Fruit fly (Drosophila melanogaster) whole organism, embryonic: ENCODE measurements around the gene CG45218.

Experiments
- Adf1 ChIP-seq: fragments of 200-800 bp; sonication (Bioruptor generic); IDR thresholded peaks from 2 replicates; pipeline ENCODE4 v1.3.6; 2022; ENCODE audit warnings: missing biosample characterization, missing genetic modification characterization
- B-H2 ChIP-seq: fragments of 200-800 bp; sonication (Bioruptor generic); optimal IDR thresholded peaks from 2 replicates; lab custom pipeline; 2018; ENCODE audit warnings: missing biosample characterization, mild to moderate bottlenecking, missing genetic modification characterization
- C15 ChIP-seq: fragments of 200-800 bp; sonication (Bioruptor generic); IDR thresholded peaks from 3 replicates; pipeline ENCODE4 v1.3.6; 2022; ENCODE audit warnings: missing biosample characterization, missing genetic modification characterization
- CG10274 ChIP-seq: fragments of 200-800 bp; sonication (Bioruptor generic); optimal IDR thresholded peaks from 3 replicates; lab custom pipeline; 2017; ENCODE audit warnings: missing biosample characterization, mild to moderate bottlenecking, missing genetic modification characterization
- CG10366 ChIP-seq: fragments of 200-800 bp; sonication (Bioruptor generic); IDR thresholded peaks from 2 replicates; pipeline ENCODE4 v1.3.6; 2022; ENCODE audit warnings: missing biosample characterization, missing genetic modification characterization
- CG10431 ChIP-seq: fragments of 200-800 bp; sonication (Bioruptor generic); optimal IDR thresholded peaks from 3 replicates; lab custom pipeline; 2018; ENCODE audit warnings: missing biosample characterization, mild to moderate bottlenecking, missing genetic modification characterization
- CG12071 ChIP-seq: fragments of 200-800 bp; sonication (Bioruptor generic); optimal IDR thresholded peaks from 3 replicates; lab custom pipeline; 2018; ENCODE audit warnings: missing biosample characterization, mild to moderate bottlenecking, missing genetic modification characterization
- CG12104 ChIP-seq: fragments of 200-800 bp; sonication (Bioruptor generic); optimal IDR thresholded peaks from 3 replicates; lab custom pipeline; 2016; ENCODE audit warnings: missing biosample characterization, missing genetic modification characterization
- CG12299 ChIP-seq: fragments of 200-800 bp; sonication (Bioruptor generic); optimal IDR thresholded peaks from 2 replicates; lab custom pipeline; 2018; ENCODE audit warnings: missing biosample characterization, mild to moderate bottlenecking, missing genetic modification characterization
- CG14965 ChIP-seq: fragments of 200-800 bp; sonication (Bioruptor generic); optimal IDR thresholded peaks from 2 replicates; lab custom pipeline; 2016; ENCODE audit warnings: missing biosample characterization, missing genetic modification characterization, borderline replicate concordance
- CG15696 ChIP-seq: fragments of 200-800 bp; sonication (Bioruptor generic); optimal IDR thresholded peaks from 2 replicates; lab custom pipeline; 2019; ENCODE audit warnings: missing biosample characterization, mild to moderate bottlenecking, missing genetic modification characterization, moderate library complexity
- CG17802 ChIP-seq: fragments of 200-800 bp; sonication (Bioruptor generic); optimal IDR thresholded peaks from 2 replicates; lab custom pipeline; 2018; ENCODE audit warnings: missing biosample characterization, mild to moderate bottlenecking, missing genetic modification characterization, moderate library complexity
- CG2199 ChIP-seq: fragments of 200-800 bp; sonication (Bioruptor generic); IDR thresholded peaks from 3 replicates; pipeline ENCODE4 v1.3.6; 2022; ENCODE audit warnings: missing biosample characterization, missing genetic modification characterization
- CG2889 ChIP-seq: fragments of 200-800 bp; sonication (Bioruptor generic); IDR thresholded peaks from 3 replicates; pipeline ENCODE4 v1.3.6; 2022; ENCODE audit warnings: missing biosample characterization, missing genetic modification characterization
- CG32767 ChIP-seq: fragments of 200-800 bp; sonication (Bioruptor generic); IDR thresholded peaks from 2 replicates; pipeline ENCODE4 v1.3.6; 2022; ENCODE audit warnings: missing biosample characterization, missing genetic modification characterization
- CG32772 ChIP-seq: fragments of 200-800 bp; sonication (Bioruptor generic); IDR thresholded peaks from 2 replicates; pipeline ENCODE4 v1.3.6; 2022; ENCODE audit warnings: missing biosample characterization, missing genetic modification characterization
- CG4707 ChIP-seq: fragments of 200-800 bp; sonication (Bioruptor generic); optimal IDR thresholded peaks from 2 replicates; lab custom pipeline; 2018; ENCODE audit warnings: missing biosample characterization, mild to moderate bottlenecking, missing genetic modification characterization, moderate library complexity
- CG7271 ChIP-seq: fragments of 200-800 bp; sonication (Bioruptor generic); optimal IDR thresholded peaks from 2 replicates; lab custom pipeline; 2018; ENCODE audit warnings: missing biosample characterization, mild to moderate bottlenecking, missing genetic modification characterization, moderate library complexity
- CG8281 ChIP-seq: fragments of 200-800 bp; sonication (Bioruptor generic); optimal IDR thresholded peaks from 2 replicates; lab custom pipeline; 2018; ENCODE audit warnings: missing biosample characterization, mild to moderate bottlenecking, missing genetic modification characterization, moderate library complexity
- Dip2 ChIP-seq: fragments of 200-800 bp; sonication (Bioruptor generic); IDR thresholded peaks from 2 replicates; pipeline ENCODE4 v1.3.6; 2022; ENCODE audit warnings: missing biosample characterization, missing genetic modification characterization
- Doc3 ChIP-seq: fragments of 200-800 bp; sonication (Bioruptor generic); IDR thresholded peaks from 3 replicates; pipeline ENCODE4 v1.3.6; 2022; ENCODE audit warnings: missing biosample characterization, missing genetic modification characterization; ENCODE audit not compliant: partially characterized antibody
- Dp ChIP-seq: fragments of 200-800 bp; sonication (Bioruptor generic); optimal IDR thresholded peaks from 2 replicates; lab custom pipeline; 2018; ENCODE audit warnings: missing biosample characterization, mild to moderate bottlenecking, missing genetic modification characterization, moderate library complexity
- Drgx ChIP-seq: fragments of 200-800 bp; sonication (Bioruptor generic); IDR thresholded peaks from 2 replicates; pipeline ENCODE4 v1.3.6; 2022; ENCODE audit warnings: missing biosample characterization, missing genetic modification characterization
- Gug ChIP-seq: fragments of 200-800 bp; sonication (Bioruptor generic); IDR thresholded peaks from 4 replicates; pipeline ENCODE4 v1.3.6; 2022; ENCODE audit warnings: missing biosample characterization, missing genetic modification characterization
- HHEX ChIP-seq: fragments of 200-800 bp; sonication (Bioruptor generic); optimal IDR thresholded peaks from 3 replicates; lab custom pipeline; 2017; ENCODE audit warnings: missing biosample characterization, mild to moderate bottlenecking, missing genetic modification characterization, missing genetic modification reagents
- Nf-YC ChIP-seq: fragments of 200-800 bp; optimal IDR thresholded peaks from 3 replicates; lab custom pipeline; 2019; ENCODE audit warnings: missing biosample characterization, mild to moderate bottlenecking, missing genetic modification characterization, moderate library complexity
- Opbp ChIP-seq: fragments of 200-800 bp; sonication (Bioruptor generic); IDR thresholded peaks from 3 replicates; pipeline ENCODE4 v1.3.6; 2022; ENCODE audit warnings: missing biosample characterization, missing genetic modification characterization; ENCODE audit not compliant: partially characterized antibody
- PHDP ChIP-seq: fragments of 200-800 bp; sonication (Bioruptor generic); optimal IDR thresholded peaks from 3 replicates; lab custom pipeline; 2018; ENCODE audit warnings: missing biosample characterization, mild to moderate bottlenecking, missing genetic modification characterization, moderate library complexity
- Ravus ChIP-seq: fragments of 200-800 bp; sonication (Bioruptor generic); IDR thresholded peaks from 2 replicates; pipeline ENCODE4 v1.3.6; 2022; ENCODE audit warnings: missing biosample characterization, missing genetic modification characterization
- Six4 ChIP-seq: fragments of 200-800 bp; sonication (Bioruptor generic); optimal IDR thresholded peaks from 2 replicates; lab custom pipeline; 2016; ENCODE audit warnings: missing biosample characterization, missing genetic modification characterization
- Spps ChIP-seq: fragments of 200-800 bp; sonication (Bioruptor generic); optimal IDR thresholded peaks from 2 replicates; lab custom pipeline; 2018; ENCODE audit warnings: missing biosample characterization, mild to moderate bottlenecking, missing genetic modification characterization
- Trl ChIP-seq, 3 experiments: fragments of >200 bp in 2 of 3; fragments of 200-800 bp in 1 of 3; sonication (Bioruptor generic) in 1 of 3; optimal IDR thresholded peaks; 2 replicates in 1 of 3; 3 replicates in 2 of 3; lab custom pipeline; 2016 to 2017; ENCODE audit warnings: missing biosample characterization in 1 of 3, missing genetic modification characterization in 1 of 3
- ap ChIP-seq: fragments of 200-800 bp; sonication (Bioruptor generic); IDR thresholded peaks from 2 replicates; pipeline ENCODE4 v1.3.6; 2022; ENCODE audit warnings: missing biosample characterization, missing genetic modification characterization
- ara ChIP-seq: fragments of 200-800 bp; sonication (Bioruptor generic); IDR thresholded peaks from 2 replicates; pipeline ENCODE4 v1.3.6; 2022; ENCODE audit warnings: missing biosample characterization, missing genetic modification characterization
- bab2 ChIP-seq: fragments of 200-800 bp; sonication (Bioruptor generic); optimal IDR thresholded peaks from 2 replicates; lab custom pipeline; 2016; ENCODE audit warnings: missing biosample characterization, missing genetic modification characterization
- dysf ChIP-seq: fragments of 200-800 bp; sonication (Bioruptor generic); IDR thresholded peaks from 3 replicates; pipeline ENCODE4 v1.3.6; 2022; ENCODE audit warnings: missing biosample characterization, missing genetic modification characterization
- ind ChIP-seq: fragments of 200-800 bp; sonication (Bioruptor generic); optimal IDR thresholded peaks from 3 replicates; lab custom pipeline; 2016; ENCODE audit warnings: missing biosample characterization, missing genetic modification characterization
- ken ChIP-seq: fragments of 200-800 bp; sonication (Bioruptor generic); IDR thresholded peaks from 3 replicates; pipeline ENCODE4 v1.3.6; 2022; ENCODE audit warnings: missing biosample characterization, missing genetic modification characterization
- lola ChIP-seq, 3 experiments: fragments of >200 bp in 2 of 3; fragments of 200-800 bp in 1 of 3; sonication (Bioruptor generic) in 1 of 3; optimal IDR thresholded peaks; 2 replicates each; lab custom pipeline; 2017 to 2019; ENCODE audit warnings: missing biosample characterization in 3 of 3, missing genetic modification characterization in 3 of 3, mild to moderate bottlenecking in 1 of 3, moderate library complexity in 1 of 3
- lov ChIP-seq, 2 experiments: fragments of 200-800 bp in 1 of 2; fragments of >200 bp in 1 of 2; sonication (Bioruptor generic) in 1 of 2; IDR thresholded peaks in 1 of 2; optimal IDR thresholded peaks in 1 of 2; 2 replicates in 1 of 2; 3 replicates in 1 of 2; pipeline versions ENCODE4 v1.3.6 to Lab custom; 2017 to 2022; ENCODE audit warnings: missing biosample characterization in 1 of 2, missing genetic modification characterization in 1 of 2
- phol ChIP-seq: fragments of 200-800 bp; sonication (Bioruptor generic); optimal IDR thresholded peaks from 3 replicates; lab custom pipeline; 2018; ENCODE audit warnings: missing biosample characterization, mild to moderate bottlenecking, missing genetic modification characterization, moderate library complexity
- pita ChIP-seq: fragments of 200-800 bp; sonication (Bioruptor generic); optimal IDR thresholded peaks from 2 replicates; lab custom pipeline; 2017; ENCODE audit warnings: missing biosample characterization, mild to moderate bottlenecking, missing genetic modification characterization
- slbo ChIP-seq: fragments of 200-800 bp; sonication (Bioruptor generic); IDR thresholded peaks from 2 replicates; pipeline ENCODE4 v1.3.6; 2022; ENCODE audit warnings: missing biosample characterization, missing genetic modification characterization
- sna ChIP-seq: fragments of 200-800 bp; sonication (Bioruptor generic); IDR thresholded peaks from 2 replicates; pipeline ENCODE4 v1.3.6; 2022; ENCODE audit warnings: missing biosample characterization, missing genetic modification characterization; ENCODE audit not compliant: partially characterized antibody
- ssp ChIP-seq: fragments of 200-800 bp; sonication (Bioruptor generic); IDR thresholded peaks from 2 replicates; pipeline ENCODE4 v1.3.6; 2022; ENCODE audit warnings: missing biosample characterization, missing genetic modification characterization
- twi ChIP-seq: fragments of 200-800 bp; optimal IDR thresholded peaks from 2 replicates; lab custom pipeline; 2019; ENCODE audit warnings: missing biosample characterization, mild to moderate bottlenecking, missing genetic modification characterization, moderate library complexity

CG45218 gene

dm6 chr3R:15262710-15263672, 27.6 kb downstream of the CG45218 start, which contains the start of the genes eIF2gamma and Set (continued):
- TF ChIP-seq Doc3 (peak; percentile 85), CG2199 (GFP tag; lab: Robert Waterston, UW) (no peak), ssp (GFP tag; lab: Robert Waterston, UW) (peak; percentile 52), Adf1 (GFP tag; lab: Robert Waterston, UW) (peak; percentile 37), slbo (peak; percentile 72), Dp (GFP tag; lab: Kevin White, UChicago) (peak; percentile 69)

dm6 chr3R:15250454-15250853, 40.1 kb downstream of the CG45218 start:
- TF ChIP-seq lola (GFP tag; optimal IDR thresholded peaks at IDR 0.05; lab: Kevin White, UChicago): peak in 1 of 3 experiments; percentile 3
- no peak for TF ChIP-seq Spps (tag; lab: Kevin White, UChicago)
- TF ChIP-seq B-H2 (GFP tag; lab: Kevin White, UChicago): no peak
- TF ChIP-seq ap (GFP tag; lab: Robert Waterston, UW): peak; percentile 61
- TF ChIP-seq CG10366 (GFP tag; lab: Robert Waterston, UW): peak; percentile 81
- TF ChIP-seq CG32772: peak; percentile 69
- peak; percentile 47 to 60 for TF ChIP-seq Trl (optimal IDR thresholded peaks at IDR 0.05; lab: Kevin White, UChicago)
- TF ChIP-seq Trl (GFP tag; optimal IDR thresholded peaks at IDR 0.05; lab: Kevin White, UChicago): no peak
- 0 out of 3 replicates have a peak, but pooled peaks have one; percentile 66 for TF ChIP-seq CG2889 (GFP tag; lab: Robert Waterston, UW)
- TF ChIP-seq PHDP: no peak
- peak; percentile 52 for TF ChIP-seq ara (GFP tag; lab: Robert Waterston, UW)
- TF ChIP-seq C15 (GFP tag; lab: Robert Waterston, UW): 0 out of 3 replicates have a peak, but pooled peaks have one; percentile 26
- no peak for TF ChIP-seq CG15696
- peak; percentile 71 for TF ChIP-seq CG12299 (tag; lab: Kevin White, UChicago)
- TF ChIP-seq Nf-YC (tag; lab: Kevin White, UChicago): no peak
- TF ChIP-seq HHEX (GFP tag; lab: Kevin White, UChicago): peak; percentile 42
- peak; percentile 31 for TF ChIP-seq phol (tag; lab: Kevin White, UChicago)
- TF ChIP-seq Ravus: peak; percentile 20
- no peak for TF ChIP-seq CG10274 (GFP tag; lab: Kevin White, UChicago)
- no peak for TF ChIP-seq CG14965 (GFP tag; lab: Kevin White, UChicago)
- peak; percentile 4 for TF ChIP-seq CG4707 (GFP tag; lab: Kevin White, UChicago)
- TF ChIP-seq pita (GFP tag; lab: Kevin White, UChicago): no peak
- TF ChIP-seq CG10431 (GFP tag; lab: Kevin White, UChicago): no peak
- no peak for TF ChIP-seq lov (optimal IDR thresholded peaks at IDR 0.05; lab: Kevin White, UChicago)
- no peak for TF ChIP-seq lov (GFP tag; IDR thresholded peaks at IDR 0.05; lab: Robert Waterston, UW)
- no peak for TF ChIP-seq Dip2 (GFP tag; lab: Robert Waterston, UW)
- no peak for TF ChIP-seq twi
- peak; percentile 65; the same call in 1 of the 3 replicates for TF ChIP-seq ken (GFP tag; lab: Robert Waterston, UW)
- no peak for TF ChIP-seq bab2 (GFP tag; lab: Kevin White, UChicago)
- TF ChIP-seq ind (GFP tag; lab: Kevin White, UChicago): peak; percentile 58
- no peak for TF ChIP-seq Opbp (GFP tag; lab: Robert Waterston, UW)
- no peak for TF ChIP-seq CG12104 (GFP tag; lab: Kevin White, UChicago)
- TF ChIP-seq dysf (GFP tag; lab: Robert Waterston, UW): peak; percentile 82
- TF ChIP-seq CG7271 (tag; lab: Kevin White, UChicago): no peak
- TF ChIP-seq Drgx (GFP tag; lab: Robert Waterston, UW): peak; percentile 71
- peak; percentile 52; the same call in 1 of the 2 replicates for TF ChIP-seq CG32767 (GFP tag; lab: Robert Waterston, UW)
- TF ChIP-seq sna (GFP tag; lab: Robert Waterston, UW): no peak
- TF ChIP-seq Six4: no peak
- no peak for TF ChIP-seq CG17802 (tag; lab: Kevin White, UChicago)
- peak; percentile 67 for TF ChIP-seq Gug (GFP tag; lab: Robert Waterston, UW)
- no peak for TF ChIP-seq CG8281
- TF ChIP-seq CG12071: no peak
